Fruit fly (Drosophila melanogaster) Kc167 (cell line): ENCODE measurements around the gene jim.

Experiments
- Myc ChIP-seq: fragments of >200 bp; optimal IDR thresholded peaks from 2 replicates; lab custom pipeline; 2017; ENCODE audit warnings: missing external identifiers
- Sin3A ChIP-seq: fragments of >200 bp; optimal IDR thresholded peaks from 2 replicates; lab custom pipeline; 2018; ENCODE audit warnings: missing external identifiers
- h ChIP-seq: fragments of >200 bp; optimal IDR thresholded peaks from 3 replicates; lab custom pipeline; 2018; ENCODE audit warnings: missing external identifiers
- insv ChIP-seq: fragments of >200 bp; optimal IDR thresholded peaks from 3 replicates; lab custom pipeline; 2018; ENCODE audit warnings: missing external identifiers
- ttk ChIP-seq: sonication (Bioruptor generic); optimal IDR thresholded peaks from 2 replicates; lab custom pipeline; 2017; ENCODE audit warnings: missing external identifiers

DNA sequence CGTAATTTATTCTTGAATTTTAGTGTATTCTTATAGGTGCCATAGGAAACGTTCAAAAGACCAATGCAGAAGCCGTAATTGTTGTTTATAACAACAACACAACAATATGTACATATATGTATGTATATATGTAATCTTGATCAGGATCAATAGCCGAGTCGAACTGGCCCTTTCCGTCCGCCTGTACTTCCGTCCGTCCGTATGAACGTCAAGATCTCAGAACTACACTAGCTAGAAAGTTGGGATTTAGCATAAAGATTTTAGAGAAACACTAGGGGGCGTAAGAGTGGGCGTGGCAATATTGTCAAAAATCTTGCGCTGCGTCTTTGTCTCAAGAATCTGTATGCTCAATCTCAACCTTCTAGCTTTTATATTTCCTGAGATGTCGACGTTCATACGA is 49.5 kb upstream of the jim start:
- TF ChIP-seq Sin3A (lab: Kevin White, UChicago) = no peak
- no peak for TF ChIP-seq h (lab: Kevin White, UChicago)
- no peak for TF ChIP-seq Myc (lab: Kevin White, UChicago)
- no peak for TF ChIP-seq ttk
- no peak for TF ChIP-seq insv (lab: Kevin White, UChicago)
